Fruit fly (Drosophila melanogaster): ENCODE measurements around the gene rdgA.

The rdgA gene

DNA sequence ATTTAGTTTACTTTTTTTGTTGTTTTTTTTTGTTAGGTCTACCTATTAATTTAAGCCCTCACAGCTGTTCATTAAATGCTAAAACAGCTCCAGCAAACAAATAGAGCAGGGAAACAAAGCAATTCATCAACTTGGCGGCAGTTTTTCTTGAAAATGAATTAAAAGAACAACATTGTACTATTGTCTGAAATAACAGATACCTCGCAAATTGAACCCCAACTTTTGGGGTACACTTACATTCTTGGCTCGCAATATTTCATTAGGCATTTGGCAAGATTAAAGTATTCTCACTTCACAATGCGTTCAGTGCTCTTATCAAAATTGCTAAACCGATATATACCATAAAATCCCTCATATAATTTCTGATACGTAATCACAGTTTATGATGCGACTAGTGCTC is 23.5 kb upstream of the rdgA start:
- TF ChIP-seq Atf6 (GFP tag; IDR thresholded peaks at IDR 0.05) (no peak), Xbp1 (GFP tag; optimal IDR thresholded peaks at IDR 0.05) (no peak), sd (tag; optimal IDR thresholded peaks at IDR 0.05) (no peak), danr (GFP tag; IDR thresholded peaks at IDR 0.05) (no peak), Rfx (GFP tag; IDR thresholded peaks at IDR 0.05) (0 out of 2 replicates have a peak, but pooled peaks have one; percentile 16), CG9797 (GFP tag; optimal IDR thresholded peaks at IDR 0.05) (no peak), bowl (GFP tag; IDR thresholded peaks at IDR 0.05) (no peak), CTCF (GFP tag; optimal IDR thresholded peaks at IDR 0.05) (no peak), ham (GFP tag; IDR thresholded peaks at IDR 0.05) (no peak), Mrtf (GFP tag; IDR thresholded peaks at IDR 0.05) (no peak), CG8290 (GFP tag; optimal IDR thresholded peaks at IDR 0.05) (no peak), CG8290 (tag; optimal IDR thresholded peaks at IDR 0.05) (peak in 1 of 2 experiments; percentile 2), CG33557 (GFP tag; optimal IDR thresholded peaks at IDR 0.05) (no peak), sens-2 (GFP tag; IDR thresholded peaks at IDR 0.05) (no peak), p53 (GFP tag; optimal IDR thresholded peaks at IDR 0.05) (no peak), Ravus (GFP tag; IDR thresholded peaks at IDR 0.05) (no peak), CG33213 (GFP tag; optimal IDR thresholded peaks at IDR 0.05) (no peak), MBD-R2 (GFP tag; IDR thresholded peaks at IDR 0.05) (no peak), croc (GFP tag; conservative IDR thresholded peaks at IDR 0.05) (no peak), insv (GFP tag; optimal IDR thresholded peaks at IDR 0.05) (no peak), Sox102F (GFP tag; optimal IDR thresholded peaks at IDR 0.05) (no peak), crp (GFP tag; optimal IDR thresholded peaks at IDR 0.05) (no peak), CG11723 (GFP tag; optimal IDR thresholded peaks at IDR 0.05) (no peak), grn (GFP tag; optimal IDR thresholded peaks at IDR 0.05) (no peak), pfk (GFP tag; optimal IDR thresholded peaks at IDR 0.05) (no peak), CG18599 (GFP tag; optimal IDR thresholded peaks at IDR 0.05) (no peak), jumu (GFP tag; optimal IDR thresholded peaks at IDR 0.05) (no peak), CG17385 (GFP tag; optimal IDR thresholded peaks at IDR 0.05) (no peak), Antp (GFP tag; optimal IDR thresholded peaks at IDR 0.05) (no peak), CG13123 (GFP tag; optimal IDR thresholded peaks at IDR 0.05) (no peak), CG16815 (GFP tag; optimal IDR thresholded peaks at IDR 0.05) (no peak), Myb (GFP tag; optimal IDR thresholded peaks at IDR 0.05) (no peak), CG2129 (GFP tag; IDR thresholded peaks at IDR 0.05; ENCODE audit: partially characterized antibody) (no peak), HLH4C (GFP tag; IDR thresholded peaks at IDR 0.05; ENCODE audit: partially characterized antibody) (peak; percentile 53; the same call in 2 of the 3 replicates), CG4404 (GFP tag; IDR thresholded peaks at IDR 0.05) (no peak), CG14014 (GFP tag; IDR thresholded peaks at IDR 0.05) (no peak), D19B (GFP tag; optimal IDR thresholded peaks at IDR 0.05) (peak; percentile 62), Hr78 (GFP tag; optimal IDR thresholded peaks at IDR 0.05) (no peak), CG34376 (GFP tag; optimal IDR thresholded peaks at IDR 0.05) (peak; percentile 3), knrl (GFP tag; IDR thresholded peaks at IDR 0.05; ENCODE audit: partially characterized antibody) (no peak)

DNA sequence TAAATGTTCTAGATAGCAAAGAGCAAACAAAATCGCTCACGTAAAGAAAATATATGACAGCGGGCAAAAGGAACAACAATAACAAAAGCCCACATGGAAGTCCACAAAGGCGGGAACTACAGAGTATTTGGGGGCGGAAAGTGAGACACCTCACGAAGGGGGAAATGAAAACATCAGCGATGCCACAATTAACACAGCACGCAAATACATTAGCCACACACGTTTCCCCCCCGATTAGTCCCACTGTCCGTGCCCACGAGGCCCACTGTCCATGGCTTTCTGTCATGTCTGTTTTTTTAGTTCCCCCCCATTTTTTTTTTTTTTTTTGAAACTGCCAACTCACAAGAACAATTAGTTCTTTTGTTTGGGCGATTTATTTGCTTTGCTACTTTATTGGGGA is 22.9 kb upstream of the rdgA start:
- TF ChIP-seq chm (GFP tag; IDR thresholded peaks at IDR 0.05) (0 out of 2 replicates have a peak, but pooled peaks have one; percentile 26), Optix (GFP tag; IDR thresholded peaks at IDR 0.05) (peak; percentile 34; the same call in 1 of the 3 replicates), cwo (GFP tag; optimal IDR thresholded peaks at IDR 0.05) (peak; percentile 31), CG30431 (GFP tag; optimal IDR thresholded peaks at IDR 0.05) (peak; percentile 10), CG8290 (GFP tag; optimal IDR thresholded peaks at IDR 0.05) (no peak), CG8290 (tag; optimal IDR thresholded peaks at IDR 0.05) (peak in 1 of 2 experiments; percentile 46), Xrp1 (GFP tag; IDR thresholded peaks at IDR 0.05) (0 out of 2 replicates have a peak, but pooled peaks have one; percentile 11), TFAM (GFP tag; optimal IDR thresholded peaks at IDR 0.05) (no peak), CG9932 (GFP tag; IDR thresholded peaks at IDR 0.05) (peak; percentile 60), Dip3 (GFP tag; optimal IDR thresholded peaks at IDR 0.05) (no peak), NFAT (GFP tag; IDR thresholded peaks at IDR 0.05) (peak; percentile 44; the same call in 1 of the 2 replicates), CG31224 (GFP tag; IDR thresholded peaks at IDR 0.05) (0 out of 2 replicates have a peak, but pooled peaks have one; percentile 12), CG10209 (GFP tag; optimal IDR thresholded peaks at IDR 0.05) (peak; percentile 24), Trl (optimal IDR thresholded peaks at IDR 0.05) (no peak), Trl (GFP tag; optimal IDR thresholded peaks at IDR 0.05) (no peak), Mes4 (GFP tag; optimal IDR thresholded peaks at IDR 0.05) (no peak), bowl (GFP tag; IDR thresholded peaks at IDR 0.05) (no peak)

Measured in whole organism, embryonic.